Worm (Caenorhabditis elegans): ENCODE results near the gene twk-45.

The twk-45 gene

ce11 chrIII:2814919-2815554, 13.3 kb upstream of the twk-45 start, which contains the start of gene tufm-1:
Gene tufm-1 (minus strand): TSS chrIII:2814969.
- TF ChIP-seq ZK546.5 (tag; optimal IDR thresholded peaks at IDR 0.05) (no peak), ceh-16 (tag; optimal IDR thresholded peaks at IDR 0.05) (no peak), skn-1 (tag; optimal IDR thresholded peaks at IDR 0.05) (peak; percentile 23), hmg-11 (tag; optimal IDR thresholded peaks at IDR 0.05) (peak; percentile 61), pha-4 (tag; optimal IDR thresholded peaks at IDR 0.05) (peak; percentile 74), nfya-1 (tag; optimal IDR thresholded peaks at IDR 0.05; ENCODE audit: insufficient read depth) (peak; percentile 90), lin-39 (tag; optimal IDR thresholded peaks at IDR 0.05) (peak; percentile 18), lin-15B (tag; optimal IDR thresholded peaks at IDR 0.05) (peak; percentile 76), ceh-28 (tag; optimal IDR thresholded peaks at IDR 0.05) (peak; percentile 36), nhr-23 (tag; optimal IDR thresholded peaks at IDR 0.05) (no peak), egl-5 (tag; optimal IDR thresholded peaks at IDR 0.05) (peak; percentile 37), daf-12 (tag; optimal IDR thresholded peaks at IDR 0.05) (no peak), elt-2 (tag; optimal IDR thresholded peaks at IDR 0.05) (peak; percentile 48), sea-2 (GFP tag; optimal IDR thresholded peaks at IDR 0.05) (no peak)

- TF ChIP-seq R02D3.7 (tag; optimal IDR thresholded peaks at IDR 0.05) (no peak), sea-2 (GFP tag; optimal IDR thresholded peaks at IDR 0.05) (no peak), ZK546.5 (tag; optimal IDR thresholded peaks at IDR 0.05) (no peak), nhr-43 (tag; optimal IDR thresholded peaks at IDR 0.05; ENCODE audit: poor library complexity, severe bottlenecking) (peak; percentile 14), elt-2 (tag; optimal IDR thresholded peaks at IDR 0.05) (peak; percentile 3), ceh-82 (tag; optimal IDR thresholded peaks at IDR 0.05) (no peak), nfya-1 (tag; optimal IDR thresholded peaks at IDR 0.05; ENCODE audit: insufficient read depth) (no peak), egl-5 (tag; optimal IDR thresholded peaks at IDR 0.05) (no peak), unc-62 (GFP tag; optimal IDR thresholded peaks at IDR 0.05) (no peak), ama-1 (optimal IDR thresholded peaks at IDR 0.05) (no peak), ceh-9 (tag; optimal IDR thresholded peaks at IDR 0.05) (no peak), tbx-2 (tag; optimal IDR thresholded peaks at IDR 0.05) (no peak), aly-2 (tag; optimal IDR thresholded peaks at IDR 0.05) (peak; percentile 38)
Observed at ce11 chrIII:2811410-2811809, 9.7 kb upstream of the twk-45 start.

ce11 chrIII:2805084-2805483, 3.4 kb upstream of the twk-45 start, which contains the start of gene Y71H2AM.3:
Gene Y71H2AM.3 (plus strand): TSS chrIII:2805430.
- no peak for TF ChIP-seq nhr-67 (tag; optimal IDR thresholded peaks at IDR 0.05)
- TF ChIP-seq nhr-23 (tag; optimal IDR thresholded peaks at IDR 0.05) = peak; percentile 26
- TF ChIP-seq jun-1 (tag; optimal IDR thresholded peaks at IDR 0.05) = peak; percentile 3
- no peak for TF ChIP-seq lin-39 (tag; optimal IDR thresholded peaks at IDR 0.05)
- no peak for TF ChIP-seq fos-1 (tag; optimal IDR thresholded peaks at IDR 0.05)
- peak; percentile 4 for TF ChIP-seq ceh-28 (tag; optimal IDR thresholded peaks at IDR 0.05)
- TF ChIP-seq ceh-9 (tag; optimal IDR thresholded peaks at IDR 0.05) = no peak
- TF ChIP-seq lin-15B (tag; optimal IDR thresholded peaks at IDR 0.05) = peak; percentile 76
- no peak for TF ChIP-seq eor-1 (tag; optimal IDR thresholded peaks at IDR 0.05)
- TF ChIP-seq nfya-1 (tag; optimal IDR thresholded peaks at IDR 0.05; ENCODE audit: insufficient read depth) = peak; percentile 52
- TF ChIP-seq mml-1 (tag; optimal IDR thresholded peaks at IDR 0.05) = no peak
- peak; percentile 56 for TF ChIP-seq pha-4 (tag; optimal IDR thresholded peaks at IDR 0.05)
- TF ChIP-seq elt-2 (tag; optimal IDR thresholded peaks at IDR 0.05) = no peak
- TF ChIP-seq ama-1 (optimal IDR thresholded peaks at IDR 0.05) = peak; percentile 68
- TF ChIP-seq unc-62 (GFP tag; optimal IDR thresholded peaks at IDR 0.05) = no peak

- TF ChIP-seq nfya-1 (tag; optimal IDR thresholded peaks at IDR 0.05; ENCODE audit: insufficient read depth) = peak; percentile 72
- TF ChIP-seq hmg-11 (tag; optimal IDR thresholded peaks at IDR 0.05) = peak; percentile 6
- no peak for TF ChIP-seq aly-2 (tag; optimal IDR thresholded peaks at IDR 0.05)
- TF ChIP-seq unc-39 (tag; optimal IDR thresholded peaks at IDR 0.05) = no peak
- TF ChIP-seq nhr-23 (tag; optimal IDR thresholded peaks at IDR 0.05) = peak; percentile 81
- TF ChIP-seq lin-15B (tag; optimal IDR thresholded peaks at IDR 0.05) = peak; percentile 63
- TF ChIP-seq fos-1 (tag; optimal IDR thresholded peaks at IDR 0.05) = no peak
- no peak for TF ChIP-seq sea-2 (GFP tag; optimal IDR thresholded peaks at IDR 0.05)
- no peak for TF ChIP-seq jun-1 (tag; optimal IDR thresholded peaks at IDR 0.05)
- peak; percentile 45 for TF ChIP-seq fkh-2 (tag; optimal IDR thresholded peaks at IDR 0.05)
- TF ChIP-seq elt-2 (tag; optimal IDR thresholded peaks at IDR 0.05) = peak; percentile 18
- peak; percentile 20 for TF ChIP-seq pqm-1 (tag; optimal IDR thresholded peaks at IDR 0.05)
- TF ChIP-seq zag-1 (tag; optimal IDR thresholded peaks at IDR 0.05) = no peak
- peak; percentile 15 for TF ChIP-seq nhr-43 (tag; optimal IDR thresholded peaks at IDR 0.05; ENCODE audit: poor library complexity, severe bottlenecking)
- TF ChIP-seq nhr-25 (tag; optimal IDR thresholded peaks at IDR 0.05) = peak; percentile 61
- TF ChIP-seq tbx-2 (tag; optimal IDR thresholded peaks at IDR 0.05) = no peak
- no peak for TF ChIP-seq nhr-28 (tag; optimal IDR thresholded peaks at IDR 0.05)
- TF ChIP-seq pha-4 (tag; optimal IDR thresholded peaks at IDR 0.05) = peak; percentile 96
- no peak for TF ChIP-seq R02D3.7 (tag; optimal IDR thresholded peaks at IDR 0.05)
- peak; percentile 42 for TF ChIP-seq snpc-4 (tag; optimal IDR thresholded peaks at IDR 0.05)
Observed at ce11 chrIII:2804461-2804860, 2.8 kb upstream of the twk-45 start.

Measured in whole organism, L3 larva.